Fruit fly (Drosophila melanogaster): ENCODE measurements around the gene CG45064.

CG45064 gene

dm6 chrX:14836425-14836824 lies 46.0 kb downstream of the CG45064 start, which contains the start of gene CG14410:
CG14410 (plus strand) TSS chrX:14836725.
- TF ChIP-seq Hsf (GFP tag; optimal IDR thresholded peaks at IDR 0.05) (no peak), MTF-1 (GFP tag; optimal IDR thresholded peaks at IDR 0.05; ENCODE audit: borderline replicate concordance) (no peak)

dm6 chrX:14832562-14833303 lies 49.7 kb downstream of the CG45064 start, which contains the start of gene CG14411:
CG14411 (plus strand) TSS chrX:14832647.
- TF ChIP-seq Ets97D (GFP tag; optimal IDR thresholded peaks at IDR 0.05) (peak; percentile 53), MESR4 (GFP tag; optimal IDR thresholded peaks at IDR 0.05) (peak; percentile 74), dm (GFP tag; optimal IDR thresholded peaks at IDR 0.05) (peak; percentile 32), trem (tag; optimal IDR thresholded peaks at IDR 0.05) (peak; percentile 68), Dfd (GFP tag; optimal IDR thresholded peaks at IDR 0.05) (no peak), amos (GFP tag; IDR thresholded peaks at IDR 0.05; ENCODE audit: partially characterized antibody) (peak; percentile 48), CG1233 (GFP tag; optimal IDR thresholded peaks at IDR 0.05) (no peak), CG8478 (optimal IDR thresholded peaks at IDR 0.05) (peak; percentile 28), CG8924 (tag; optimal IDR thresholded peaks at IDR 0.05) (peak; percentile 31), CG34422 (GFP tag; IDR thresholded peaks at IDR 0.05) (peak; percentile 66; the same call in 2 of the 3 replicates), sisA (GFP tag; IDR thresholded peaks at IDR 0.05) (no peak), CG4424 (GFP tag; optimal IDR thresholded peaks at IDR 0.05) (no peak), Jarid2 (GFP tag; optimal IDR thresholded peaks at IDR 0.05) (peak; percentile 42), zen (tag; optimal IDR thresholded peaks at IDR 0.05) (peak; percentile 16), stwl (tag; optimal IDR thresholded peaks at IDR 0.05) (peak; percentile 81), insv (GFP tag; optimal IDR thresholded peaks at IDR 0.05) (peak in 1 of 2 experiments; percentile 11), CG11247 (GFP tag; IDR thresholded peaks at IDR 0.05) (no peak), CG8290 (GFP tag; optimal IDR thresholded peaks at IDR 0.05) (no peak), CG8290 (tag; optimal IDR thresholded peaks at IDR 0.05) (peak in 1 of 2 experiments; percentile 35), CG3995 (GFP tag; optimal IDR thresholded peaks at IDR 0.05) (peak; percentile 2), CG17186 (GFP tag; optimal IDR thresholded peaks at IDR 0.05) (peak; percentile 7), CG1603 (tag; optimal IDR thresholded peaks at IDR 0.05) (peak; percentile 99), Lhr (GFP tag; optimal IDR thresholded peaks at IDR 0.05) (peak; percentile 36), Elba2 (GFP tag; optimal IDR thresholded peaks at IDR 0.05) (peak; percentile 38), HLHmδ (GFP tag; optimal IDR thresholded peaks at IDR 0.05) (peak; percentile 6), hth (optimal IDR thresholded peaks at IDR 0.05) (no peak), pfk (GFP tag; optimal IDR thresholded peaks at IDR 0.05) (peak; percentile 91), CG4617 (GFP tag; optimal IDR thresholded peaks at IDR 0.05; ENCODE audit: borderline replicate concordance) (peak; percentile 8), org-1 (GFP tag; optimal IDR thresholded peaks at IDR 0.05) (no peak), CG3847 (GFP tag; IDR thresholded peaks at IDR 0.05) (peak; percentile 35), CG3065 (GFP tag; optimal IDR thresholded peaks at IDR 0.05) (no peak), Dref (GFP tag; IDR thresholded peaks at IDR 0.05) (peak; percentile 52), cg (GFP tag; optimal IDR thresholded peaks at IDR 0.05) (peak; percentile 91), sd (tag; optimal IDR thresholded peaks at IDR 0.05) (peak; percentile 36), dysf (GFP tag; IDR thresholded peaks at IDR 0.05) (0 out of 3 replicates have a peak, but pooled peaks have one; percentile 5), Bgb (GFP tag; IDR thresholded peaks at IDR 0.05; ENCODE audit: partially characterized antibody) (peak; percentile 29; the same call in 1 of the 2 replicates), p53 (GFP tag; optimal IDR thresholded peaks at IDR 0.05) (peak; percentile 10), vvl (GFP tag; IDR thresholded peaks at IDR 0.05) (peak; percentile 36), CG16813 (GFP tag; IDR thresholded peaks at IDR 0.05; ENCODE audit: partially characterized antibody) (peak; percentile 18; the same call in 1 of the 3 replicates), nom (GFP tag; optimal IDR thresholded peaks at IDR 0.05) (peak; percentile 18), CG6791 (GFP tag; IDR thresholded peaks at IDR 0.05; ENCODE audit: partially characterized antibody) (0 out of 3 replicates have a peak, but pooled peaks have one; percentile 32), Sry-δ (GFP tag; optimal IDR thresholded peaks at IDR 0.05) (peak; percentile 35), YL-1 (GFP tag; optimal IDR thresholded peaks at IDR 0.05) (peak; percentile 58), kni (GFP tag; optimal IDR thresholded peaks at IDR 0.05) (peak; percentile 69), CG9797 (GFP tag; optimal IDR thresholded peaks at IDR 0.05) (peak; percentile 91)
